Fruit fly (Drosophila melanogaster) whole organism, adult: ENCODE results near the gene Gyc89Db.

Experiments
- CG11617 ChIP-seq: fragments of 200-800 bp; sonication (Bioruptor generic); optimal IDR thresholded peaks from 2 replicates; lab custom pipeline; 2017; ENCODE audit warnings: mild to moderate bottlenecking, missing biosample characterization, missing genetic modification reagents, missing genetic modification characterization
- CG12768 ChIP-seq: fragments of 200-800 bp; sonication (Bioruptor generic); optimal IDR thresholded peaks from 2 replicates; lab custom pipeline; 2017; ENCODE audit warnings: missing biosample characterization, missing genetic modification characterization, mild to moderate bottlenecking, moderate library complexity, missing genetic modification reagents
- CG14711 ChIP-seq: fragments of 200-800 bp; sonication (Bioruptor generic); optimal IDR thresholded peaks from 2 replicates; lab custom pipeline; 2018; ENCODE audit warnings: missing biosample characterization, mild to moderate bottlenecking, missing genetic modification characterization, moderate library complexity
- CG1620 ChIP-seq: fragments of 200-800 bp; sonication (Bioruptor generic); optimal IDR thresholded peaks from 2 replicates; lab custom pipeline; 2016; ENCODE audit warnings: missing biosample characterization, missing genetic modification characterization
- CG33017 ChIP-seq: fragments of 200-800 bp; sonication (Bioruptor generic); optimal IDR thresholded peaks from 2 replicates; lab custom pipeline; 2018; ENCODE audit warnings: missing biosample characterization, mild to moderate bottlenecking, missing genetic modification characterization, moderate library complexity
- CG5204 ChIP-seq: fragments of 200-800 bp; sonication (Bioruptor generic); optimal IDR thresholded peaks from 2 replicates; lab custom pipeline; 2016; ENCODE audit warnings: missing biosample characterization, missing genetic modification characterization
- CG7045 ChIP-seq: fragments of 200-800 bp; sonication (Bioruptor generic); optimal IDR thresholded peaks from 2 replicates; lab custom pipeline; 2017; ENCODE audit warnings: missing biosample characterization, mild to moderate bottlenecking, missing genetic modification characterization
- CG7101 ChIP-seq: fragments of 200-800 bp; sonication (Bioruptor generic); optimal IDR thresholded peaks from 2 replicates; lab custom pipeline; 2018; ENCODE audit warnings: missing biosample characterization, mild to moderate bottlenecking, missing genetic modification characterization, moderate library complexity
- Clk ChIP-seq: fragments of 200-800 bp; sonication (Bioruptor generic); optimal IDR thresholded peaks from 2 replicates; lab custom pipeline; 2017; ENCODE audit warnings: missing biosample characterization, missing genetic modification characterization
- Crg-1 ChIP-seq: fragments of 200-800 bp; sonication (Bioruptor generic); optimal IDR thresholded peaks from 2 replicates; lab custom pipeline; 2016; ENCODE audit warnings: missing biosample characterization, missing genetic modification characterization
- Hr96 ChIP-seq: fragments of 200-800 bp; sonication (Bioruptor generic); optimal IDR thresholded peaks from 2 replicates; lab custom pipeline; 2016; ENCODE audit warnings: missing biosample characterization, missing genetic modification characterization
- Mnt ChIP-seq: fragments of 200-800 bp; sonication (Bioruptor generic); optimal IDR thresholded peaks from 2 replicates; lab custom pipeline; 2016; ENCODE audit warnings: missing biosample characterization, mild to moderate bottlenecking, missing genetic modification characterization
- bab1 ChIP-seq: fragments of 200-800 bp; sonication (Bioruptor generic); optimal IDR thresholded peaks from 3 replicates; lab custom pipeline; 2019; ENCODE audit warnings: missing biosample characterization, mild to moderate bottlenecking, missing genetic modification characterization, moderate library complexity
- cic ChIP-seq: fragments of 200-800 bp; sonication (Bioruptor generic); optimal IDR thresholded peaks from 2 replicates; lab custom pipeline; 2017; ENCODE audit warnings: missing biosample characterization, mild to moderate bottlenecking, missing genetic modification characterization, moderate library complexity
- cnc ChIP-seq, 2 experiments: fragments of >200 bp; optimal IDR thresholded peaks; 2 replicates each; lab custom pipeline; 2017
- kay ChIP-seq: fragments of 200-800 bp; sonication (Bioruptor generic); peaks from one replicate; lab custom pipeline; 2016; ENCODE audit warnings: missing biosample characterization, missing genetic modification characterization, borderline replicate concordance
- ovo ChIP-seq: fragments of 200-800 bp; sonication (Bioruptor generic); optimal IDR thresholded peaks from 2 replicates; lab custom pipeline; 2016; ENCODE audit warnings: missing biosample characterization, missing genetic modification characterization
- pad ChIP-seq: fragments of 200-800 bp; sonication (Bioruptor generic); optimal IDR thresholded peaks from 3 replicates; lab custom pipeline; 2017; ENCODE audit warnings: missing biosample characterization, missing genetic modification characterization, mild to moderate bottlenecking, moderate library complexity, missing genetic modification reagents
- tj ChIP-seq: fragments of 200-800 bp; sonication (Bioruptor generic); optimal IDR thresholded peaks from 3 replicates; lab custom pipeline; 2017; ENCODE audit warnings: missing biosample characterization, mild to moderate bottlenecking, missing genetic modification characterization, moderate library complexity
- toe ChIP-seq: fragments of 200-800 bp; sonication (Bioruptor generic); optimal IDR thresholded peaks from 2 replicates; lab custom pipeline; 2016; ENCODE audit warnings: missing biosample characterization, missing genetic modification characterization

Gyc89Db gene

DNA sequence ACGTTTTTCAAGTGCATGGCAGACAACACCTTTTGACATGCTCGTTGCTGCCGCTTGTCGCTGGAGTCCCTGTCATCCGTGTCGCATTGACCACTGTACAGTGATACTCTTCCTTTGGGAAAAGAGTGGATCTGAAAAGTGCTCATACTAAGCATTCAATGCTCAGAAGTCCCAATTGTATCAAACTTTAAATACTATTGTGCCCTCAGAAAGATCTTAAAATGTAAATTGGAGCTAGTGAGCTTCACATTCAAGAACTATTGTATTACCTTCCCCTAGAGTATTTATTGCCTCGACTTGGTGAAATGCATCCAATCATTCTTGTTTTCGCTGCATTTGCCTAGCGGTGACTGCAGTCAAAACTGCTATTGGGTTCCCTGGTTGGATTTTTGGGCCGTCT is 46.5 kb downstream of the Gyc89Db start:
- TF ChIP-seq CG7045 (GFP tag; lab: Kevin White, UChicago) (no peak), Mnt (GFP tag; lab: Kevin White, UChicago) (no peak), CG14711 (tag; lab: Kevin White, UChicago) (no peak), bab1 (GFP tag; lab: Kevin White, UChicago) (no peak), CG33017 (tag; lab: Kevin White, UChicago) (no peak), CG5204 (GFP tag; lab: Kevin White, UChicago) (no peak)

DNA sequence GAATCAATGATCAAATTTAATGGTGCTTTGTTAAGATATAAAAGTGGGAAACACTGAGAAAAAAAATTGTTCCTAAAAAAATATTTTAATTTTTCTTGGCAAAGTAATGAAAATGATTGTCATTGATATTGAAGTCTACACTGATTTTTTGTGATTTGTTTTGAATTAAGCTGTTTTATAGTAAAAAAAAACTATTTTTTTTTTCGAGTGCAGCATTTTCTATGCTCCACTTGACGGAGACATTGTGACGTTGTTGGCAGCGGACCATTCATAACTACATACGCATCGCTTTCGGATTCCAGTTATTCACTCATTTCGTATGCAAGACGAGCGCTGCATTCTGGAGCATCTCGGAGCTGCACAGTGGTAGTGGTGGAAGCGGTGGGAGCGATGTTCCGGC is 47.3 kb downstream of the Gyc89Db start:
- no peak for TF ChIP-seq CG5204 (GFP tag; lab: Kevin White, UChicago)
- TF ChIP-seq ovo (GFP tag; lab: Kevin White, UChicago), result no peak
- TF ChIP-seq CG14711 (tag; lab: Kevin White, UChicago), result no peak
- no peak for TF ChIP-seq bab1 (GFP tag; lab: Kevin White, UChicago)
- TF ChIP-seq Crg-1, result no peak
- no peak for TF ChIP-seq CG7045 (GFP tag; lab: Kevin White, UChicago)
- TF ChIP-seq CG1620 (GFP tag; lab: Kevin White, UChicago), result no peak
- no peak for TF ChIP-seq Hr96
- TF ChIP-seq CG12768, result no peak
- no peak for TF ChIP-seq Mnt (GFP tag; lab: Kevin White, UChicago)
- TF ChIP-seq kay (GFP tag; lab: Kevin White, UChicago), result no peak
- no peak for TF ChIP-seq toe (GFP tag; lab: Kevin White, UChicago)
- TF ChIP-seq CG11617 (GFP tag; lab: Kevin White, UChicago), result no peak
- no peak for TF ChIP-seq CG33017 (tag; lab: Kevin White, UChicago)
- TF ChIP-seq cnc (optimal IDR thresholded peaks at IDR 0.05; lab: Kevin White, UChicago), result no peak
- TF ChIP-seq CG7101, result no peak

DNA sequence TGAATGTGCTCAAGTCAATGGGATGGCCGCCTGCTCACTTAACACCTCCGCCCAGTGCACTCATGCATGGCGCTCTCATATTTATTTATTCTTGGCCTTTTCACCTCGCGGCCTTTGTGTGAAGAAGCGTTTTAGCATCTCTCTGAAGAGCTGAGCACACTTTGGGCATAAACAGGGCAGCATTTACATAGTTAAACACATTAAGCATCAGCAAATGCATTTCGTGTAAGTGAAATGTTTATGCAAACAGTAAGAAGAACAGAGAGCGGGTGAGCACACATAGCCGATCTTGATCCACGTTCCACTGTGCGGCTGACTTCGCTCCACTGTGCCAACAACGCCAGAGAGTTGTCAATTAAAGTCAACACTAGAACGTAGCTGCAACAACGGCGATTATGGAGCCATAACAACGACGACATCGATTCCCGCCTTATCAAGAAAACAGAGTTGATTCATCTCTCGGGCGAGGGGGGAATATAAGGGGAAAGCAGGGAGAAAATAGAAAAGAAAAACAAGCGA is 47.7 kb downstream of the Gyc89Db start:
- TF ChIP-seq kay (GFP tag; lab: Kevin White, UChicago) (peak; percentile 32), ovo (GFP tag; lab: Kevin White, UChicago) (no peak)

DNA sequence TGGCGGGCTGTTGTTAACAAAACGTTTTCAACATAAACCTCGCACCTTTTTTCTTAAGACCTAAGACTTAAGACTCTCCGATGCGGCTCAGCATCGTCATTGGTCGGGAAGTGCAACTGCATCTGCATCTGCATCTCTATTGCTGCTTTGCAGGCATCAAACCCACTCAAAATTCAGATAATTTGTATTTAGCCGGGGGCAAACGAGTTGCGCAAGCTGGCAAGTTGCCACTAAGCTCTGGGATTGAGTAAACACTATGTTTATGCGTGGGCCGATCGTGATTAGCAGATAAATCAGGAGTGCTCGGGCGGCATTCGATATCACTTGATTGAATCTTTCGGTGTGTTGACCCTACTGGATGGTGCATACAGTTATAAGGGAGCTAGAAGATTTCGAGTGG is 48.6 kb downstream of the Gyc89Db start:
- TF ChIP-seq Clk, result no peak
- TF ChIP-seq Mnt (GFP tag; lab: Kevin White, UChicago), result no peak
- no peak for TF ChIP-seq CG7101
- TF ChIP-seq kay (GFP tag; lab: Kevin White, UChicago), result no peak
- TF ChIP-seq CG14711 (tag; lab: Kevin White, UChicago), result no peak
- no peak for TF ChIP-seq CG33017 (tag; lab: Kevin White, UChicago)
- no peak for TF ChIP-seq toe (GFP tag; lab: Kevin White, UChicago)
- no peak for TF ChIP-seq CG11617 (GFP tag; lab: Kevin White, UChicago)
- TF ChIP-seq CG12768, result no peak
- TF ChIP-seq cnc (optimal IDR thresholded peaks at IDR 0.05; lab: Kevin White, UChicago), result no peak
- no peak for TF ChIP-seq bab1 (GFP tag; lab: Kevin White, UChicago)
- no peak for TF ChIP-seq pad (GFP tag; lab: Kevin White, UChicago)
- no peak for TF ChIP-seq ovo (GFP tag; lab: Kevin White, UChicago)
- no peak for TF ChIP-seq CG1620 (GFP tag; lab: Kevin White, UChicago)

DNA sequence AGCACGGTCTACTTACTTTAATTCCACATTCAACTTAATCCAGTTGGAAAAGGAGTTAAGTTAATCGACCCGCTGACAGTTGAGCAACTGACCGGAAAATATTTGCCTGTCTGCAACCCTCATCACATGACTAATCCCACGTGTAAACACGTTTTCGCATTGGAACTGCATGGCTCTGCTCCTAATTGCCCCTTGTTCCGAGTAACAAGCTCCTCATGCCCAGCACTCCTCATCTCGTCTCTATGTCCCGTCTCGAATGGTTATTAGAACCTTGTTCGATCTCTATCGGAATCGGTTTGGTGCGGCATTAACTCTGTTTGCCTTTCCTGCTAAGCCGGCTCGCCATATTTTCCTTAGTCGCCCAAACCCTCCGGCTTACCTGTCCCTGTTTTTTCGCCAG is 49.3 kb downstream of the Gyc89Db start:
- TF ChIP-seq bab1 (GFP tag; lab: Kevin White, UChicago), result no peak
- no peak for TF ChIP-seq CG7101
- TF ChIP-seq Crg-1, result no peak
- no peak for TF ChIP-seq cnc (optimal IDR thresholded peaks at IDR 0.05; lab: Kevin White, UChicago)
- no peak for TF ChIP-seq Hr96
- TF ChIP-seq CG5204 (GFP tag; lab: Kevin White, UChicago), result no peak
- TF ChIP-seq Mnt (GFP tag; lab: Kevin White, UChicago), result no peak
- TF ChIP-seq tj (GFP tag; lab: Kevin White, UChicago), result no peak
- no peak for TF ChIP-seq Clk
- TF ChIP-seq kay (GFP tag; lab: Kevin White, UChicago), result no peak
- no peak for TF ChIP-seq CG11617 (GFP tag; lab: Kevin White, UChicago)
- TF ChIP-seq CG14711 (tag; lab: Kevin White, UChicago), result no peak
- TF ChIP-seq toe (GFP tag; lab: Kevin White, UChicago), result no peak

DNA sequence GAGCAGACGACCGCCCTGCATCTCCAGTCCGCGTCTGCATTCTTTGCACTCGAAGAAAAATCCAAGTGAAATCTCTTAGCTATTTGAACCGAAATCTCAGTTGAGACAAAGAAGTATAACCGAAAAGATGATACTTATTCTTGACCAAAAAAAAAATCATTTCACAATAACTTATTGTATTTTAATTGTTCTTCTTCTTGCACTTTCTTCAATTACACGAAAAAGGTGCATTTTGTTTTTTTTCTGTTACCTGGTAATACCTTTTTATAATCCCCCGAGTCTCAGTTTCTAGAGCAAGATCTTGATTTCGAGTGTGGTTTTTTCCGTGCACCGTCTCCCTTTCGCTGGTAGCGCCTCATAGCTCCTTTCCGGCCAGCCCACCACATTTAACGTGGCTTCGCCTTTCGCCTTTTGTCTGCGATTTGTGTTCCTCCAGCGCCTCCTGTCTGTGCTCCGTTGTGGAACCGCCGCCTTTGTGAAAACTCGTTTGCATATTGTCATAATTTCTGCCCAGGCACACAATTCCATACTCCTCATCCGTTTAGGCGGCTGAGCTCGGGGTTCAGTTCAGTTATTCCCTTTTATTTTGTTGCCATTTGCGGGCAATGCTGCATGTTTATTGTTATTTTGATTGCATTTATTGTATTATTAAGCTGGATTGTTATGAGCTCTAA is 49.9 kb downstream of the Gyc89Db start:
- TF ChIP-seq pad (GFP tag; lab: Kevin White, UChicago), result no peak
- TF ChIP-seq CG7045 (GFP tag; lab: Kevin White, UChicago), result no peak
- TF ChIP-seq cnc (optimal IDR thresholded peaks at IDR 0.05; lab: Kevin White, UChicago), result no peak
- no peak for TF ChIP-seq toe (GFP tag; lab: Kevin White, UChicago)
- TF ChIP-seq CG1620 (GFP tag; lab: Kevin White, UChicago), result no peak

DNA sequence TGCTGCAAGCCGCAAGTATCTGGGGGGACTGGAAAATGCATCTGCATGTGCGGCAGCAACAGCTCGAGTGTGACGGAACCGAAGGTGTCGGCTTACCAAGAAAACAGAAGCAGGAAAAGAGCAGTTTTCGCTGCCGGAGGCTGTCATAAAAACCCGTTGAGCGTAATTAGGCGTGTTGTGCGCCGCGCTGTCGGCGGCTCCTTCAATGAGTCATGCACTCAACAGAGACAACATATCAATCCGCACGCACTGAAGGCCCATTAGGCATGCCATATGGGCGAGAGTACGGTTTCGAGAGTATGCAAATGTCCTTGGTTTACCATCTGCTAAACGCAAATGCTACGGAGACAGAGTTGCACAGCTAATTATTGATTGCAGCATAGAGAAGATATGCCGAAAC is 51.5 kb downstream of the Gyc89Db start:
- no peak for TF ChIP-seq CG11617 (GFP tag; lab: Kevin White, UChicago)
- TF ChIP-seq cic (GFP tag; lab: Kevin White, UChicago), result no peak
- no peak for TF ChIP-seq CG1620 (GFP tag; lab: Kevin White, UChicago)
- TF ChIP-seq CG14711 (tag; lab: Kevin White, UChicago), result no peak
- TF ChIP-seq CG7101, result no peak
- TF ChIP-seq Mnt (GFP tag; lab: Kevin White, UChicago), result no peak
- TF ChIP-seq CG5204 (GFP tag; lab: Kevin White, UChicago), result no peak
- TF ChIP-seq Crg-1, result no peak
- TF ChIP-seq ovo (GFP tag; lab: Kevin White, UChicago), result no peak
- TF ChIP-seq Hr96, result no peak
- TF ChIP-seq cnc (optimal IDR thresholded peaks at IDR 0.05; lab: Kevin White, UChicago), result no peak
- no peak for TF ChIP-seq tj (GFP tag; lab: Kevin White, UChicago)
- TF ChIP-seq pad (GFP tag; lab: Kevin White, UChicago), result no peak
- TF ChIP-seq CG7045 (GFP tag; lab: Kevin White, UChicago), result no peak
- no peak for TF ChIP-seq bab1 (GFP tag; lab: Kevin White, UChicago)
- no peak for TF ChIP-seq kay (GFP tag; lab: Kevin White, UChicago)
- no peak for TF ChIP-seq CG12768
- no peak for TF ChIP-seq toe (GFP tag; lab: Kevin White, UChicago)
- TF ChIP-seq CG33017 (tag; lab: Kevin White, UChicago), result no peak
